Fruit fly (Drosophila melanogaster): ENCODE measurements around the gene CG12091.
A peak's percentile ranks its signal among the peaks of the same experiment; 100 is the strongest.

Gene CG12091

dm6 chr3L:1558178-1558788 lies 21.6 kb upstream of the CG12091 start, which contains the start of the genes Pex10 and CG12099 (continued):
- TF ChIP-seq BEAF-32 (GFP tag; optimal IDR thresholded peaks at IDR 0.05) (peak; percentile 97), Xrp1 (GFP tag; IDR thresholded peaks at IDR 0.05) (peak; percentile 93), CG4820 (GFP tag; optimal IDR thresholded peaks at IDR 0.05) (peak; percentile 81), HLH3B (GFP tag; IDR thresholded peaks at IDR 0.05) (peak; percentile 88), CG2712 (tag; optimal IDR thresholded peaks at IDR 0.05) (peak; percentile 93), CG14965 (GFP tag; optimal IDR thresholded peaks at IDR 0.05; ENCODE audit: borderline replicate concordance) (no peak), CG11723 (GFP tag; optimal IDR thresholded peaks at IDR 0.05) (peak; percentile 66), unc-4 (GFP tag; IDR thresholded peaks at IDR 0.05; ENCODE audit: partially characterized antibody) (peak; percentile 96), CG4854 (GFP tag; optimal IDR thresholded peaks at IDR 0.05) (peak; percentile 74), CG15011 (GFP tag; optimal IDR thresholded peaks at IDR 0.05) (no peak), CG2199 (GFP tag; IDR thresholded peaks at IDR 0.05) (0 out of 3 replicates have a peak, but pooled peaks have one; percentile 69), mld (GFP tag; IDR thresholded peaks at IDR 0.05; ENCODE audit: partially characterized antibody) (peak; percentile 80; the same call in 2 of the 3 replicates), ftz-f1 (GFP tag; optimal IDR thresholded peaks at IDR 0.05) (peak; percentile 15), B-H1 (GFP tag; IDR thresholded peaks at IDR 0.05) (peak; percentile 84), CG18476 (GFP tag; optimal IDR thresholded peaks at IDR 0.05) (peak; percentile 84), gro (GFP tag; optimal IDR thresholded peaks at IDR 0.05) (peak; percentile 53), CG12659 (GFP tag; optimal IDR thresholded peaks at IDR 0.05) (peak; percentile 94), cato (GFP tag; optimal IDR thresholded peaks at IDR 0.05; ENCODE audit: borderline replicate concordance) (peak; percentile 84), shn (GFP tag; optimal IDR thresholded peaks at IDR 0.05) (peak; percentile 57), klu (GFP tag; IDR thresholded peaks at IDR 0.05) (peak; percentile 90), CG10654 (GFP tag; optimal IDR thresholded peaks at IDR 0.05) (peak; percentile 87), CG6689 (GFP tag; IDR thresholded peaks at IDR 0.05) (peak; percentile 91), jigr1 (GFP tag; IDR thresholded peaks at IDR 0.05) (peak; percentile 80), Max (GFP tag; optimal IDR thresholded peaks at IDR 0.05) (peak; percentile 90), jumu (GFP tag; optimal IDR thresholded peaks at IDR 0.05) (peak; percentile 55), crp (GFP tag; optimal IDR thresholded peaks at IDR 0.05) (peak; percentile 87 to 98), sob (GFP tag; IDR thresholded peaks at IDR 0.05) (peak; percentile 95), CG3065 (GFP tag; optimal IDR thresholded peaks at IDR 0.05) (peak; percentile 74), Awh (GFP tag; IDR thresholded peaks at IDR 0.05) (peak; percentile 77), lov (optimal IDR thresholded peaks at IDR 0.05) (no peak), lov (GFP tag; IDR thresholded peaks at IDR 0.05) (peak; percentile 87), CG10959 (GFP tag; IDR thresholded peaks at IDR 0.05) (peak; percentile 88), nau (GFP tag; optimal IDR thresholded peaks at IDR 0.05) (no peak), CG17186 (GFP tag; optimal IDR thresholded peaks at IDR 0.05) (peak; percentile 86), crc (GFP tag; optimal IDR thresholded peaks at IDR 0.05) (no peak), ap (GFP tag; IDR thresholded peaks at IDR 0.05) (peak; percentile 85), CG7839 (tag; optimal IDR thresholded peaks at IDR 0.05) (peak; percentile 85), kah (GFP tag; optimal IDR thresholded peaks at IDR 0.05) (peak; percentile 41), hkb (optimal IDR thresholded peaks at IDR 0.05) (peak; percentile 68), hkb (GFP tag; IDR thresholded peaks at IDR 0.05) (peak; percentile 87), CG4617 (GFP tag; optimal IDR thresholded peaks at IDR 0.05; ENCODE audit: borderline replicate concordance) (peak; percentile 86), CG13296 (GFP tag; optimal IDR thresholded peaks at IDR 0.05) (peak; percentile 80), CG7786 (GFP tag; optimal IDR thresholded peaks at IDR 0.05) (peak; percentile 48), Chrac-16 (GFP tag; optimal IDR thresholded peaks at IDR 0.05) (peak; percentile 91), CG7928 (GFP tag; optimal IDR thresholded peaks at IDR 0.05) (peak; percentile 69), Dbx (GFP tag; IDR thresholded peaks at IDR 0.05) (peak; percentile 94), stc (GFP tag; IDR thresholded peaks at IDR 0.05) (peak; percentile 74), vnd (GFP tag; IDR thresholded peaks at IDR 0.05; ENCODE audit: partially characterized antibody) (peak; percentile 92), CG1792 (GFP tag; optimal IDR thresholded peaks at IDR 0.05) (peak; percentile 6), psq (GFP tag; optimal IDR thresholded peaks at IDR 0.05) (peak; percentile 72)
